Fruit fly (Drosophila melanogaster) ovary, adult (tissue): Measurements from ENCODE around the gene CG4822.

ENCODE experiments used
- CG17801 ChIP-seq: fragments of 200-800 bp; optimal IDR thresholded peaks from 2 replicates; lab custom pipeline; 2019; ENCODE audit warnings: missing biosample characterization, mild to moderate bottlenecking, missing genetic modification characterization, moderate library complexity; ENCODE audit not compliant: partially characterized antibody

CG4822 gene

dm6 chr2L:128296-128715, 6.8 kb upstream of the CG4822 start:
- TF ChIP-seq CG17801 (GFP tag; lab: Kevin White, UChicago), result no peak

dm6 chr2L:125364-126252, 4.1 kb upstream of the CG4822 start:
- TF ChIP-seq CG17801 (GFP tag; lab: Kevin White, UChicago), result peak; percentile 46

- TF ChIP-seq CG17801 (GFP tag; lab: Kevin White, UChicago), result no peak
These were observed 1.4 kb upstream of the CG4822 start for dm6 chr2L:123007-123327.

- TF ChIP-seq CG17801 (GFP tag; lab: Kevin White, UChicago), result no peak
These were observed 833 bp upstream of the CG4822 start for dm6 chr2L:122167-123006.

- TF ChIP-seq CG17801 (GFP tag; lab: Kevin White, UChicago), result no peak
These were observed 780 bp downstream of the CG4822 start for dm6 chr2L:120492-121455.

dm6 chr2L:117750-118149, 3.8 kb downstream of the CG4822 start:
- no peak for TF ChIP-seq CG17801 (GFP tag; lab: Kevin White, UChicago)

dm6 chr2L:116388-116787, 5.2 kb downstream of the CG4822 start, which contains the start of gene CG13694:
Gene CG13694 (minus strand): TSS chr2L:116488.
- TF ChIP-seq CG17801 (GFP tag; lab: Kevin White, UChicago), result no peak

dm6 chr2L:114429-114828, 7.1 kb downstream of the CG4822 start, which contains the start of gene ND-15:
Gene ND-15 (plus strand): TSS chr2L:114726.
- TF ChIP-seq CG17801 (GFP tag; lab: Kevin White, UChicago), result no peak

dm6 chr2L:110046-110445, 11.5 kb downstream of the CG4822 start:
- no peak for TF ChIP-seq CG17801 (GFP tag; lab: Kevin White, UChicago)

dm6 chr2L:109098-109799, 12.3 kb downstream of the CG4822 start:
- TF ChIP-seq CG17801 (GFP tag; lab: Kevin White, UChicago), result peak; percentile 20

dm6 chr2L:107476-108436, 13.8 kb downstream of the CG4822 start:
- TF ChIP-seq CG17801 (GFP tag; lab: Kevin White, UChicago), result peak; percentile 26

dm6 chr2L:107032-107431, 14.5 kb downstream of the CG4822 start:
- TF ChIP-seq CG17801 (GFP tag; lab: Kevin White, UChicago), result no peak

- no peak for TF ChIP-seq CG17801 (GFP tag; lab: Kevin White, UChicago)
These were observed 15.0 kb downstream of the CG4822 start, which contains the start of the genes Nhe1 and Sam-S for dm6 chr2L:106540-106939. Gene Nhe1 (minus strand): TSS chr2L:106732. Gene Sam-S (plus strand): TSS chr2L:106903.
